Fruit fly (Drosophila melanogaster) whole organism, wandering third instar larva: ENCODE results near the gene CG32036.

Experiments
- Abd-B ChIP-seq: fragments of >200 bp; optimal IDR thresholded peaks from 2 replicates; lab custom pipeline; 2017; ENCODE audit warnings: missing biosample characterization, missing genetic modification characterization
- CG32264 ChIP-seq: fragments of 200-800 bp; sonication (Bioruptor generic); optimal IDR thresholded peaks from 2 replicates; lab custom pipeline; 2016; ENCODE audit warnings: missing biosample characterization, missing genetic modification characterization
- CG9705 ChIP-seq: fragments of 200-800 bp; sonication (Bioruptor generic); optimal IDR thresholded peaks from 2 replicates; lab custom pipeline; 2018; ENCODE audit warnings: missing biosample characterization, mild to moderate bottlenecking, missing genetic modification characterization
- CrebA ChIP-seq: fragments of 200-800 bp; sonication (Bioruptor generic); optimal IDR thresholded peaks from 2 replicates; lab custom pipeline; 2016; ENCODE audit warnings: missing biosample characterization, mild to moderate bottlenecking, missing genetic modification characterization, borderline replicate concordance
- Dfd ChIP-seq: fragments of >200 bp; optimal IDR thresholded peaks from 2 replicates; lab custom pipeline; 2017; ENCODE audit warnings: missing biosample characterization, missing genetic modification characterization
- Dif ChIP-seq: fragments of 200-275, 200-300 bp; sonication (Bioruptor generic); optimal IDR thresholded peaks from 2 replicates; lab custom pipeline; 2018; ENCODE audit warnings: missing biosample characterization, missing genetic modification characterization; ENCODE audit not compliant: partially characterized antibody
- GATAd ChIP-seq: sonication (Bioruptor generic); optimal IDR thresholded peaks from 2 replicates; lab custom pipeline; 2016; ENCODE audit warnings: missing biosample characterization, missing genetic modification characterization
- HLH106 ChIP-seq: fragments of 200-800 bp; optimal IDR thresholded peaks from 3 replicates; lab custom pipeline; 2019; ENCODE audit warnings: missing biosample characterization, mild to moderate bottlenecking, missing genetic modification characterization, moderate library complexity
- Hnf4 ChIP-seq: fragments of 200-800 bp; sonication (Bioruptor generic); optimal IDR thresholded peaks from 2 replicates; lab custom pipeline; 2016; ENCODE audit warnings: missing biosample characterization, mild to moderate bottlenecking, missing genetic modification characterization
- Hr78 ChIP-seq: fragments of >200 bp; optimal IDR thresholded peaks from 2 replicates; lab custom pipeline; 2017; ENCODE audit warnings: missing biosample characterization, missing genetic modification characterization
- Hr83 ChIP-seq: fragments of 200-300 bp; sonication (Bioruptor generic); optimal IDR thresholded peaks from 2 replicates; lab custom pipeline; 2016; ENCODE audit warnings: missing biosample characterization, mild to moderate bottlenecking, missing genetic modification characterization, moderate library complexity; ENCODE audit not compliant: poor library complexity, severe bottlenecking
- Jra ChIP-seq: sonication (Bioruptor generic); optimal IDR thresholded peaks from 2 replicates; lab custom pipeline; 2016; ENCODE audit warnings: missing biosample characterization, missing genetic modification characterization
- Mio ChIP-seq: sonication (Bioruptor generic); optimal IDR thresholded peaks from 2 replicates; lab custom pipeline; 2016; ENCODE audit warnings: missing biosample characterization, missing genetic modification characterization
- Myc ChIP-seq: fragments of >200 bp; optimal IDR thresholded peaks from 2 replicates; lab custom pipeline; 2017
- N ChIP-seq: fragments of >200 bp; optimal IDR thresholded peaks from 2 replicates; lab custom pipeline; 2018; ENCODE audit warnings: missing biosample characterization, missing external identifiers, missing genetic modification characterization
- OdsH ChIP-seq: fragments of 200-800 bp; sonication (Bioruptor generic); optimal IDR thresholded peaks from 2 replicates; lab custom pipeline; 2016; ENCODE audit warnings: missing biosample characterization, mild to moderate bottlenecking, missing genetic modification characterization
- Rel ChIP-seq, 2 experiments: fragments of 200-800 bp; sonication (Bioruptor generic) in 1 of 2; optimal IDR thresholded peaks; 2 replicates in 1 of 2; 3 replicates in 1 of 2; lab custom pipeline; 2016 to 2019; ENCODE audit warnings: mild to moderate bottlenecking in 2 of 2, missing biosample characterization in 2 of 2, missing genetic modification characterization in 2 of 2, moderate library complexity in 1 of 2
- Sp1 ChIP-seq: fragments of 200-800 bp; sonication (Bioruptor generic); optimal IDR thresholded peaks from 3 replicates; lab custom pipeline; 2019; ENCODE audit warnings: missing biosample characterization, mild to moderate bottlenecking, missing genetic modification characterization, moderate library complexity
- Vsx2 ChIP-seq: fragments of 200-300, 225-300 bp; sonication (Bioruptor generic); optimal IDR thresholded peaks from 2 replicates; lab custom pipeline; 2018; ENCODE audit warnings: missing biosample characterization, missing genetic modification characterization; ENCODE audit not compliant: partially characterized antibody
- br ChIP-seq: fragments of 200-800 bp; sonication (Bioruptor generic); optimal IDR thresholded peaks from 2 replicates; lab custom pipeline; 2016; ENCODE audit warnings: missing biosample characterization, missing genetic modification characterization
- brk ChIP-seq: fragments of 200-800 bp; sonication (Bioruptor generic); optimal IDR thresholded peaks from 2 replicates; lab custom pipeline; 2016; ENCODE audit warnings: missing biosample characterization, mild to moderate bottlenecking, missing genetic modification characterization
- dl ChIP-seq, 2 experiments: fragments of 175-275, 200-275 bp in 1 of 2; fragments of 200-275 bp in 1 of 2; sonication (Bioruptor generic); optimal IDR thresholded peaks; lab custom pipeline; 2018; ENCODE audit warnings: mild to moderate bottlenecking in 2 of 2, missing biosample characterization in 2 of 2, missing genetic modification characterization in 2 of 2, moderate library complexity in 2 of 2; ENCODE audit not compliant: partially characterized antibody in 2 of 2, insufficient read depth in 1 of 2
- dmrt93B ChIP-seq: fragments of 200-800 bp; sonication (Bioruptor generic); optimal IDR thresholded peaks from 2 replicates; lab custom pipeline; 2018; ENCODE audit warnings: missing biosample characterization, mild to moderate bottlenecking, missing genetic modification characterization
- dsf ChIP-seq: sonication (Bioruptor generic); optimal IDR thresholded peaks from 2 replicates; lab custom pipeline; 2016; ENCODE audit warnings: missing biosample characterization, missing genetic modification characterization, borderline replicate concordance
- ey ChIP-seq: fragments of 200-800 bp; sonication (Bioruptor generic); optimal IDR thresholded peaks from 2 replicates; lab custom pipeline; 2016; ENCODE audit warnings: missing biosample characterization, missing genetic modification characterization
- foxo ChIP-seq, 2 experiments: fragments of 200-800 bp; sonication (Bioruptor generic); optimal IDR thresholded peaks; 2 replicates in 1 of 2; 3 replicates in 1 of 2; lab custom pipeline; 2016 to 2017; ENCODE audit warnings: missing biosample characterization in 2 of 2, missing genetic modification characterization in 2 of 2
- fru ChIP-seq: fragments of 200-800 bp; sonication (Bioruptor generic); optimal IDR thresholded peaks from 3 replicates; lab custom pipeline; 2016; ENCODE audit warnings: missing biosample characterization, mild to moderate bottlenecking, missing genetic modification characterization
- h ChIP-seq: fragments of 200-800 bp; sonication (Bioruptor generic); optimal IDR thresholded peaks from 3 replicates; lab custom pipeline; 2016; ENCODE audit warnings: missing biosample characterization, mild to moderate bottlenecking, missing genetic modification characterization
- jim ChIP-seq: fragments of 175-275, 200-325 bp; sonication (Bioruptor generic); optimal IDR thresholded peaks from 2 replicates; lab custom pipeline; 2016; ENCODE audit warnings: missing biosample characterization, mild to moderate bottlenecking, missing genetic modification characterization
- lola ChIP-seq: fragments of >200 bp; optimal IDR thresholded peaks from 2 replicates; lab custom pipeline; 2017; ENCODE audit warnings: missing biosample characterization, missing genetic modification characterization
- pan ChIP-seq: fragments of >200 bp; optimal IDR thresholded peaks from 2 replicates; lab custom pipeline; 2017
- psq ChIP-seq: fragments of 200-800 bp; sonication (Bioruptor generic); optimal IDR thresholded peaks from 3 replicates; lab custom pipeline; 2017; ENCODE audit warnings: missing biosample characterization, mild to moderate bottlenecking, missing genetic modification characterization, moderate library complexity
- rgr ChIP-seq: fragments of 200-800 bp; sonication (Bioruptor generic); optimal IDR thresholded peaks from 3 replicates; lab custom pipeline; 2016; ENCODE audit warnings: missing biosample characterization, mild to moderate bottlenecking, missing genetic modification characterization
- sage ChIP-seq: fragments of 200-800 bp; sonication (Bioruptor generic); optimal IDR thresholded peaks from 2 replicates; lab custom pipeline; 2016; ENCODE audit warnings: missing biosample characterization, mild to moderate bottlenecking, missing genetic modification characterization
- sv ChIP-seq: fragments of 200-800 bp; sonication (Bioruptor generic); optimal IDR thresholded peaks from 3 replicates; lab custom pipeline; 2016; ENCODE audit warnings: missing biosample characterization, missing genetic modification characterization
- tai ChIP-seq: sonication (Bioruptor generic); optimal IDR thresholded peaks from 2 replicates; lab custom pipeline; 2016; ENCODE audit warnings: missing biosample characterization, missing genetic modification characterization
- usp ChIP-seq: fragments of >200 bp; optimal IDR thresholded peaks from 2 replicates; lab custom pipeline; 2017; ENCODE audit warnings: missing biosample characterization, missing genetic modification characterization
- woc ChIP-seq: sonication (Bioruptor generic); optimal IDR thresholded peaks from 2 replicates; lab custom pipeline; 2016; ENCODE audit warnings: missing biosample characterization, mild to moderate bottlenecking, missing genetic modification characterization

CG32036 gene

DNA sequence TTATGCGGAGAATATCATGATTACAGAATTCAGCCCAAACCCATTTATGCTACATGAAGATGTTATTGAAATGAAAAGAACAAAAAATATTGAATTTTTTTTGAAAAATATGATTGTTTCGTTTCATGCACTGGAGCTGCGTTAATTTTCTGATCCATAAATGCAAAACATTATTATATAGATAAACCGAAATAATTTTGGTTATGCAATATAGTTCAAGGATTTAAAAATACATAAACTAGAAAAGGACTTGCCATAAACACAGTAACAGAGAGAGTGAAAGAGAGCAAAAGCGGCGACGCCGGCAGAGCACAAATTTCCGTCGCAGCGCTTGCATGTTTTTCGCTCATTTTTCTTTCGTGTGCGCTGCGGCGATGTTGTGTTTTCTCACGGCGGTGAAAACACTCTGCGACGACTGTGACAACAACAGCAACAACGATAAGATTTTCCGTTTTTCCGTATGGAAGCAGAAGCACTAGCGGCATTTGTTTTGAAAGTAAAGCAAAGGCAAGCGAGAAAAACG, 26.7 kb downstream of the CG32036 start (continued):
- TF ChIP-seq fru: peak; percentile 89
- TF ChIP-seq foxo (GFP tag; optimal IDR thresholded peaks at IDR 0.05; lab: Kevin White, UChicago): peak; percentile 0 to 86
- TF ChIP-seq dsf (GFP tag; lab: Kevin White, UChicago): peak; percentile 26
- peak; percentile 62 for TF ChIP-seq Hnf4 (GFP tag; lab: Kevin White, UChicago)
- TF ChIP-seq psq (GFP tag; lab: Kevin White, UChicago): peak; percentile 61
- TF ChIP-seq Dfd (GFP tag; lab: Kevin White, UChicago): no peak

DNA sequence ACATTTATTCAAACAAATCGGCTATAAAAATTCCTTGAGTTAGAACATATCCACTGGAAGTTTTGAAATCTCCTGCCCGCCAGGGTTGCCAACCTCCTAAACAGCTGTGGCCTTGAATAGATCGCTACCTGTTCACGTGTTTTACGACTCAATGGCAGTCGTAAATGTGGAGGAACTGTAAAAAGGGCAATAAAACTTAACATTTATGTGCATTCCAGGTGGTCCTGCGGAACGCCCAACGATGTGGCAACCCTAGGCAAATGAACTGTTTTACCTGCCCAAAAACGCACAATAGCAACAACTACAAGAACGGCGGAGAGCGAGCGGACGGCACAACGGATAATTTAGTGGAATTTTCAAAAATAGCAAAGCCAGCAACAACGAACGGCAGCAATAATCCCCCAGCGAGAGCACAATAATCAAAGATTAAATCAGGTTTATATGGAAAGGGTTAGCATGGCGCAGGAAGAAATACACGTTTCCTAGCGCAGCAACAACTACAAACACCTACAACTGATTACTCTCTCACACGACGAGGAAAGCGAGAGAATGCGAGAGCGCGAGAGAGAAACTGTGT, 27.3 kb downstream of the CG32036 start:
- TF ChIP-seq psq (GFP tag; lab: Kevin White, UChicago) (no peak), Dif (GFP tag; lab: Kevin White, UChicago) (peak; percentile 32), sv (GFP tag; lab: Kevin White, UChicago) (no peak)

DNA sequence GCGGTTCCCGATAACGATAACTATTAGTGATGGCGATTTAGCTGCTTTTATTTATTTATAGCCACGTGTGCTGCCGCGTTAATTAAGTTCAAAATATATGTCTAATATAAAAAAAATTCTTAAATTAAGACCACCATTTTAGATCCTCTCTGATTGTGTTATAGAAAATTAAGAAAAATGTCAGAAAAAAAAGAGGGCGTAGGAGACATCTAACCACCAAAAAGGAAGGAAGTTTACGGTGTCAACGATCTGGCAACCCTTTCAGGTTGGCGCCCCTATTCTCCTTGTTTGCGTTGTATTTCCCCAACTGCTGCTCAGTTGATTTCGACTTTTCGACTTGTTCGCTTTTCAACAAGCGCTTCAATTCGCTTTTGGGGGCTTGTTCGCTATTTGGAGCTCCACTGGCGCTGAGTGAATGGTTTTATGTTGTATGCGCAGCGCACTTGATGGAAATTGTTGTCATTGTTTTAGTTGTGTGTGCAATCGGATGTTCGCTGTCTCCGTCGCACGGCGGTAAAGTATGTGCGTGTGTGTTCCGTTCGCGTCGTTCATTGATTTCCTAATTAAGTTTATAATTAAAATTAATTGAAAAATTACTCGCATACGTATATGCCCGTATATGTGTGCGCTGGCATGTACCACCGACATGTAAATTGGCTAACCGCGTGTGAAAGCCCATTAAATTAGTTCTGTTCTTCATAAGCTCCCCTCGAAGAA, 28.1 kb downstream of the CG32036 start, which contains the start of the genes CG3434 and CG44838:
Gene CG3434 (minus strand): TSS at position 25 of the 717 bp plus-strand sequence.
Gene CG44838 (plus strand): TSS at position 276 of the 717 bp plus-strand sequence.
- TF ChIP-seq CG9705 (GFP tag; lab: Kevin White, UChicago): peak; percentile 61
- peak; percentile 76 for TF ChIP-seq Hnf4 (GFP tag; lab: Kevin White, UChicago)
- peak; percentile 34 for TF ChIP-seq Rel (GFP tag; optimal IDR thresholded peaks at IDR 0.05; lab: Kevin White, UChicago)
- TF ChIP-seq Rel (tag; optimal IDR thresholded peaks at IDR 0.05; lab: Kevin White, UChicago): peak; percentile 96
- TF ChIP-seq Hr83 (GFP tag; lab: Kevin White, UChicago): peak; percentile 70
- peak; percentile 82 for TF ChIP-seq rgr
- TF ChIP-seq Myc: peak; percentile 92
- peak; percentile 77 for TF ChIP-seq fru
- no peak for TF ChIP-seq Abd-B
- TF ChIP-seq brk (GFP tag; lab: Kevin White, UChicago): peak; percentile 57
- no peak for TF ChIP-seq N (GFP tag; lab: Kevin White, UChicago)
- TF ChIP-seq dsf (GFP tag; lab: Kevin White, UChicago): peak; percentile 70
- no peak for TF ChIP-seq Vsx2 (GFP tag; lab: Kevin White, UChicago)
- TF ChIP-seq pan: no peak
- TF ChIP-seq CG32264: no peak
- TF ChIP-seq ey (GFP tag; lab: Kevin White, UChicago): peak; percentile 76
- TF ChIP-seq OdsH (GFP tag; lab: Kevin White, UChicago): peak; percentile 71
- TF ChIP-seq usp (GFP tag; lab: Kevin White, UChicago): no peak
- TF ChIP-seq HLH106 (tag; lab: Kevin White, UChicago): peak; percentile 76
- TF ChIP-seq GATAd (GFP tag; lab: Kevin White, UChicago): no peak
- TF ChIP-seq Dfd (GFP tag; lab: Kevin White, UChicago): no peak
- no peak for TF ChIP-seq CrebA (GFP tag; lab: Kevin White, UChicago)
- peak in 1 of 2 experiments; percentile 82 for TF ChIP-seq foxo (GFP tag; optimal IDR thresholded peaks at IDR 0.05; lab: Kevin White, UChicago)
- TF ChIP-seq dmrt93B (GFP tag; lab: Kevin White, UChicago): peak; percentile 42
- TF ChIP-seq Sp1: peak; percentile 73
- TF ChIP-seq dl (GFP tag; optimal IDR thresholded peaks at IDR 0.05; lab: Kevin White, UChicago; ENCODE audit: insufficient read depth in 1 of 2, partially characterized antibody in 2 of 2): no peak
- TF ChIP-seq tai (GFP tag; lab: Kevin White, UChicago): peak; percentile 69
- TF ChIP-seq sage: peak; percentile 78
- peak; percentile 85 for TF ChIP-seq psq (GFP tag; lab: Kevin White, UChicago)
- TF ChIP-seq Jra (GFP tag; lab: Kevin White, UChicago): peak; percentile 79
- TF ChIP-seq woc (GFP tag; lab: Kevin White, UChicago): peak; percentile 79
- TF ChIP-seq Hr78 (GFP tag; lab: Kevin White, UChicago): no peak
- no peak for TF ChIP-seq jim (GFP tag; lab: Kevin White, UChicago)
- TF ChIP-seq h (GFP tag; lab: Kevin White, UChicago): peak; percentile 89
- no peak for TF ChIP-seq lola (GFP tag; lab: Kevin White, UChicago)
- TF ChIP-seq br (GFP tag; lab: Kevin White, UChicago): peak; percentile 77
- TF ChIP-seq Mio (GFP tag; lab: Kevin White, UChicago): no peak
- TF ChIP-seq sv (GFP tag; lab: Kevin White, UChicago): peak; percentile 84
- no peak for TF ChIP-seq Dif (GFP tag; lab: Kevin White, UChicago)
